Fruit fly (Drosophila melanogaster) whole organism, pupa: ENCODE measurements around the gene Neurl4.

Experiments
- CG10348 ChIP-seq: fragments of 200-800 bp; sonication (Bioruptor generic); IDR thresholded peaks from 2 replicates; pipeline ENCODE4 v1.3.6; 2022; ENCODE audit warnings: missing biosample characterization, missing genetic modification characterization
- CG12605 ChIP-seq: fragments of 200-800 bp; sonication (Bioruptor generic); IDR thresholded peaks from 2 replicates; pipeline ENCODE4 v1.3.6; 2022; ENCODE audit warnings: missing biosample characterization, missing genetic modification characterization
- CG13204 ChIP-seq: fragments of 200-800 bp; sonication (Bioruptor generic); optimal IDR thresholded peaks from 2 replicates; lab custom pipeline; 2018; ENCODE audit warnings: missing biosample characterization, mild to moderate bottlenecking, missing genetic modification characterization, moderate library complexity
- CG14655 ChIP-seq: fragments of 200-800 bp; sonication (Bioruptor generic); optimal IDR thresholded peaks from 3 replicates; lab custom pipeline; 2017; ENCODE audit warnings: mild to moderate bottlenecking, missing biosample characterization, missing genetic modification reagents, missing genetic modification characterization
- CG15710 ChIP-seq: fragments of 200-800 bp; sonication (Bioruptor generic); optimal IDR thresholded peaks from 2 replicates; lab custom pipeline; 2018; ENCODE audit warnings: missing biosample characterization, mild to moderate bottlenecking, missing genetic modification characterization, moderate library complexity
- CG17806 ChIP-seq: fragments of 200-800 bp; sonication (Bioruptor generic); optimal IDR thresholded peaks from 2 replicates; lab custom pipeline; 2018; ENCODE audit warnings: missing biosample characterization, mild to moderate bottlenecking, missing genetic modification characterization, moderate library complexity
- CG32121 ChIP-seq: fragments of 200-800 bp; sonication (Bioruptor generic); IDR thresholded peaks from 2 replicates; pipeline ENCODE4 v1.3.6; 2022; ENCODE audit warnings: missing biosample characterization, missing genetic modification characterization
- CG34367 ChIP-seq: fragments of 200-800 bp; sonication (Bioruptor generic); optimal IDR thresholded peaks from 2 replicates; lab custom pipeline; 2018; ENCODE audit warnings: missing biosample characterization, mild to moderate bottlenecking, missing genetic modification characterization
- CG4496 ChIP-seq: fragments of 200-800 bp; sonication (Bioruptor generic); IDR thresholded peaks from 3 replicates; pipeline ENCODE4 v1.3.6; 2022; ENCODE audit warnings: missing biosample characterization, missing genetic modification characterization
- CG8159 ChIP-seq: fragments of 200-800 bp; sonication (Bioruptor generic); optimal IDR thresholded peaks from 3 replicates; lab custom pipeline; 2018; ENCODE audit warnings: missing biosample characterization, mild to moderate bottlenecking, missing genetic modification characterization, moderate library complexity
- CG8301 ChIP-seq: fragments of 200-800 bp; sonication (Bioruptor generic); optimal IDR thresholded peaks from 2 replicates; lab custom pipeline; 2018; ENCODE audit warnings: missing biosample characterization, mild to moderate bottlenecking, missing genetic modification characterization
- CG9948 ChIP-seq: fragments of 200-800 bp; sonication (Bioruptor generic); optimal IDR thresholded peaks from 2 replicates; lab custom pipeline; 2018; ENCODE audit warnings: missing biosample characterization, mild to moderate bottlenecking, missing genetic modification characterization, moderate library complexity
- D1 ChIP-seq: fragments of 200-800 bp; sonication (Bioruptor generic); optimal IDR thresholded peaks from 2 replicates; lab custom pipeline; 2018; ENCODE audit warnings: missing biosample characterization, mild to moderate bottlenecking, missing genetic modification characterization, moderate library complexity
- EcR ChIP-seq: fragments of 200-800 bp; sonication (Bioruptor generic); optimal IDR thresholded peaks from 3 replicates; lab custom pipeline; 2019; ENCODE audit warnings: missing biosample characterization, missing genetic modification characterization, mild to moderate bottlenecking, moderate library complexity, missing genetic modification reagents
- Ets98B ChIP-seq: fragments of 200-800 bp; sonication (Bioruptor generic); IDR thresholded peaks from 2 replicates; pipeline ENCODE4 v1.3.6; 2022; ENCODE audit warnings: missing biosample characterization, missing genetic modification characterization
- Pif1A ChIP-seq: fragments of 200-800 bp; sonication (Bioruptor generic); optimal IDR thresholded peaks from 3 replicates; lab custom pipeline; 2016; ENCODE audit warnings: missing biosample characterization, missing genetic modification characterization
- Pif1B ChIP-seq: fragments of 200-800 bp; sonication (Bioruptor generic); optimal IDR thresholded peaks from 3 replicates; lab custom pipeline; 2016; ENCODE audit warnings: missing biosample characterization, missing genetic modification characterization
- Snoo ChIP-seq: fragments of 200-800 bp; sonication (Bioruptor generic); optimal IDR thresholded peaks from 3 replicates; lab custom pipeline; 2017; ENCODE audit warnings: missing biosample characterization, mild to moderate bottlenecking, missing genetic modification characterization, inconsistent platforms
- fd96Ca ChIP-seq: fragments of 200-800 bp; sonication (Bioruptor generic); IDR thresholded peaks from 3 replicates; pipeline ENCODE4 v1.3.6; 2022; ENCODE audit warnings: missing biosample characterization, missing genetic modification characterization
- gl ChIP-seq: fragments of 200-800 bp; sonication (Bioruptor generic); optimal IDR thresholded peaks from 2 replicates; lab custom pipeline; 2018; ENCODE audit warnings: missing biosample characterization, mild to moderate bottlenecking, missing genetic modification characterization
- rn ChIP-seq: fragments of 200-800 bp; sonication (Bioruptor generic); IDR thresholded peaks from 2 replicates; pipeline ENCODE4 v1.3.6; 2022; ENCODE audit warnings: missing biosample characterization, missing genetic modification characterization

Neurl4 gene

DNA sequence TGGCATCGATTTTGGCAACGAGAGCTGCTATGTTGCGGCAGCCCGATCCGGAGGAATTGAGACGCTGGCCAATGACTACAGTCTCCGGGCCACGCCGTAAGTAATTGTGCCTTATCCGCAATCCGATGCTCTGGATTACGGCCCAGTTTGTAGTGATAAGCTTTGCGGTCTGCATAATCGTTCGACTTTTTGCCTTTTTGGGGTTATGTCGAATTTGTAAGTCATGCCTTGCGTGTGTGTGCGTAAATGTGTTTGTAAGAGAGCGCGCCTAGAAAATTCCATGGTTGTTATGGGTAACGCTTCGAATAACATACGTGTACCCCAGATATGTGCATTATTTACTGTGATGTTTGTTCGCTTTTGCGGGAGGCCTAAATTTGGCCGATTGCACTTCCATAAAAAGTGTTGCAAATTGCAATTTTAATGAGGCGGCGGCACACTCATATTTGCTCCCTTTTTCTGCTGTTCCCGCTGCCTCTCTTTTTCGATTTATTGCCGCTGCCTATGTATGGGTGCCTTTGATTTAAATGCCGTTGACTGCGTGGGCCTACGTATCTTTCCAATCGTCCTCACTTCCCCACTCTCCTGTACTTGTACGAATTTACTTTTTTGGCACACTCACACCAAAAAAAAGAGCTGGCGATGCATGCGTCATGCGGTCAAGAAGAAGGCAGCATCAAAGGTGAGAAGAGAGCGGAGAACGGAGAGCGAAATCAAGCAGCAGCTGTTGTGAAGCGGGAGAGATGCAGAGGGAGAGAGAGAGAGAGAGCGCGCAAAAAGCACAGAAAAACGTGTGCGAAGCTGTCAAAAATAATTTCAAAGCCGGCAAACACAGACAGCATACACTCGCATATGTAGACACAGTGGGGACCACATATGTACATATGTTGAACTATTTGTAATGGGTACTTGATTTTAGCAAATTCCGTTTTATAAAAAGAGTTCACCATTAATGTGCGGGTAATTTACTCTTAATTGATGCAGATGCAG, 11.7 kb downstream of the Neurl4 start:
- TF ChIP-seq CG8301 (no peak), Snoo (tag; lab: Kevin White, UChicago) (peak; percentile 5), CG8159 (tag; lab: Kevin White, UChicago) (no peak), D1 (tag; lab: Kevin White, UChicago) (no peak), EcR (GFP tag; lab: Kevin White, UChicago) (peak; percentile 67), Ets98B (GFP tag; lab: Robert Waterston, UW) (peak; percentile 64), CG12605 (peak; percentile 50), rn (GFP tag; lab: Robert Waterston, UW) (no peak), CG13204 (GFP tag; lab: Kevin White, UChicago) (no peak), Pif1B (no peak), CG14655 (no peak), CG34367 (tag; lab: Kevin White, UChicago) (no peak), gl (tag; lab: Kevin White, UChicago) (no peak), CG17806 (tag; lab: Kevin White, UChicago) (no peak), fd96Ca (GFP tag; lab: Robert Waterston, UW) (0 out of 3 replicates have a peak, but pooled peaks have one; percentile 29), CG32121 (GFP tag; lab: Robert Waterston, UW) (no peak; the same call in 1 of the 2 replicates), CG15710 (tag; lab: Kevin White, UChicago) (no peak), CG10348 (GFP tag; lab: Robert Waterston, UW) (no peak), CG4496 (GFP tag; lab: Robert Waterston, UW) (peak; percentile 30; the same call in 1 of the 3 replicates)
- TF ChIP-seq, all 21 proteins: peak for 6

dm6 chr3L:14036867-14037313, 12.8 kb downstream of the Neurl4 start, which contains the start of gene Hsp110:
TSS of gene Hsp110 (plus strand) at chr3L:14037019.
- TF ChIP-seq fd96Ca (GFP tag; lab: Robert Waterston, UW) = 0 out of 3 replicates have a peak, but pooled peaks have one; percentile 24
- TF ChIP-seq Pif1B = no peak
- TF ChIP-seq CG32121 (GFP tag; lab: Robert Waterston, UW) = no peak
- peak; percentile 12 for TF ChIP-seq CG8159 (tag; lab: Kevin White, UChicago)
- no peak for TF ChIP-seq gl (tag; lab: Kevin White, UChicago)
- TF ChIP-seq CG13204 (GFP tag; lab: Kevin White, UChicago) = no peak
- peak; percentile 14 for TF ChIP-seq Snoo (tag; lab: Kevin White, UChicago)
- TF ChIP-seq Ets98B (GFP tag; lab: Robert Waterston, UW) = peak; percentile 37; the same call in 1 of the 2 replicates
- peak; percentile 16 for TF ChIP-seq CG8301
- peak; percentile 77 for TF ChIP-seq EcR (GFP tag; lab: Kevin White, UChicago)

DNA sequence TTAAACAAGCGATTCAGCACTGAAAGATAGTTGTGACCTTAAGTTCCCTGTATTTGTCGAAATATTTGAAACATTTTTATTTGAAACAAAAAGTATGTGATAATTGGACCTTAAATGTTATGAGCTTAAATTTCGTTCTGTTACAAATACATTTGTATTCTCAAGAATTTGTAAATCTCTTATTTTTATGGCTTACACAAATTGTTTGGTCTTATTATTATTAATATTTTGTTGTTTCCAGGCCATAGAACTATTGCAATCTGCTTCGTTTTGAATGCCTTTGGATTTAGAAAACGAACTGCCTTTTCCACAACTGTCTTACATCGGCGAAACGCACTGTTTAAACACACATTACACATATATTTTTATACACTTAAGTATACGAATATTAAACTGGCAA, 15.2 kb downstream of the Neurl4 start, which contains the start of gene CG6661:
CG6661 (plus strand) TSS at position 301 of the 400 bp plus-strand sequence.
- TF ChIP-seq Pif1A (GFP tag; lab: Kevin White, UChicago) (no peak), D1 (tag; lab: Kevin White, UChicago) (no peak), gl (tag; lab: Kevin White, UChicago) (no peak), rn (GFP tag; lab: Robert Waterston, UW) (no peak), CG34367 (tag; lab: Kevin White, UChicago) (no peak), fd96Ca (GFP tag; lab: Robert Waterston, UW) (no peak), Snoo (tag; lab: Kevin White, UChicago) (no peak)

dm6 chr3L:14031171-14032126, 18.2 kb downstream of the Neurl4 start, which contains the start of the genes CG6650 and endos:
TSS of gene CG6650 (plus strand) at chr3L:14031450.
TSS of gene endos (minus strand) at chr3L:14031706.
- TF ChIP-seq CG8301 (peak; percentile 47), CG9948 (peak; percentile 4), CG32121 (GFP tag; lab: Robert Waterston, UW) (peak; percentile 38; the same call in 1 of the 2 replicates), CG17806 (tag; lab: Kevin White, UChicago) (peak; percentile 5), Ets98B (GFP tag; lab: Robert Waterston, UW) (0 out of 2 replicates have a peak, but pooled peaks have one; percentile 5), CG4496 (GFP tag; lab: Robert Waterston, UW) (peak; percentile 51; the same call in 1 of the 3 replicates), Pif1B (no peak), CG13204 (GFP tag; lab: Kevin White, UChicago) (peak; percentile 25), CG10348 (GFP tag; lab: Robert Waterston, UW) (no peak), CG34367 (tag; lab: Kevin White, UChicago) (no peak), CG12605 (no peak), Pif1A (GFP tag; lab: Kevin White, UChicago) (no peak), CG14655 (peak; percentile 20), Snoo (tag; lab: Kevin White, UChicago) (peak; percentile 5), CG8159 (tag; lab: Kevin White, UChicago) (peak; percentile 21), gl (tag; lab: Kevin White, UChicago) (peak; percentile 18), CG15710 (tag; lab: Kevin White, UChicago) (peak; percentile 40), D1 (tag; lab: Kevin White, UChicago) (no peak), rn (GFP tag; lab: Robert Waterston, UW) (no peak), fd96Ca (GFP tag; lab: Robert Waterston, UW) (no peak), EcR (GFP tag; lab: Kevin White, UChicago) (no peak)
